Worm (Caenorhabditis elegans): ENCODE data around the gene eef-1B.1.

Gene eef-1B.1

ce11 chrIII:7953208-7953607 lies 20.0 kb downstream of the eef-1B.1 start, which contains the start of gene let-754:
Gene let-754 (minus strand): TSS chrIII:7953308.
- TF ChIP-seq fkh-2 (tag; optimal IDR thresholded peaks at IDR 0.05), result no peak
- no peak for TF ChIP-seq nhr-77 (tag; optimal IDR thresholded peaks at IDR 0.05)
- TF ChIP-seq hmg-11 (tag; optimal IDR thresholded peaks at IDR 0.05), result no peak

- TF ChIP-seq nfya-1 (tag; optimal IDR thresholded peaks at IDR 0.05; ENCODE audit: insufficient read depth) (peak; percentile 68), ama-1 (optimal IDR thresholded peaks at IDR 0.05) (no peak), elt-2 (tag; optimal IDR thresholded peaks at IDR 0.05) (no peak), fkh-2 (tag; optimal IDR thresholded peaks at IDR 0.05) (no peak), daf-12 (tag; optimal IDR thresholded peaks at IDR 0.05) (no peak), nhr-77 (tag; optimal IDR thresholded peaks at IDR 0.05) (no peak), ceh-16 (tag; optimal IDR thresholded peaks at IDR 0.05) (no peak), nhr-12 (tag; optimal IDR thresholded peaks at IDR 0.05) (no peak), lin-39 (tag; optimal IDR thresholded peaks at IDR 0.05) (no peak), hmg-11 (tag; optimal IDR thresholded peaks at IDR 0.05) (peak; percentile 19), nhr-25 (tag; optimal IDR thresholded peaks at IDR 0.05) (no peak), ZK546.5 (tag; optimal IDR thresholded peaks at IDR 0.05) (no peak), lin-15B (tag; optimal IDR thresholded peaks at IDR 0.05) (peak; percentile 70), sea-2 (GFP tag; optimal IDR thresholded peaks at IDR 0.05) (no peak), ztf-11 (tag; optimal IDR thresholded peaks at IDR 0.05) (no peak), skn-1 (tag; optimal IDR thresholded peaks at IDR 0.05) (no peak), nhr-237 (tag; optimal IDR thresholded peaks at IDR 0.05) (no peak), fos-1 (tag; optimal IDR thresholded peaks at IDR 0.05) (no peak), pha-4 (tag; optimal IDR thresholded peaks at IDR 0.05) (peak; percentile 32), egl-5 (tag; optimal IDR thresholded peaks at IDR 0.05) (peak; percentile 21), mdl-1 (tag; optimal IDR thresholded peaks at IDR 0.05) (no peak), nhr-28 (tag; optimal IDR thresholded peaks at IDR 0.05) (no peak), nhr-76 (tag; optimal IDR thresholded peaks at IDR 0.05) (no peak), nhr-23 (tag; optimal IDR thresholded peaks at IDR 0.05) (no peak), nhr-11 (tag; optimal IDR thresholded peaks at IDR 0.05) (no peak), egl-27 (tag; optimal IDR thresholded peaks at IDR 0.05) (no peak), tbx-2 (tag; optimal IDR thresholded peaks at IDR 0.05) (no peak), fkh-10 (GFP tag; optimal IDR thresholded peaks at IDR 0.05) (no peak), pqm-1 (tag; optimal IDR thresholded peaks at IDR 0.05) (no peak), elt-1 (tag; optimal IDR thresholded peaks at IDR 0.05) (no peak), aly-2 (tag; optimal IDR thresholded peaks at IDR 0.05) (no peak), unc-39 (tag; optimal IDR thresholded peaks at IDR 0.05) (no peak), unc-62 (GFP tag; optimal IDR thresholded peaks at IDR 0.05) (no peak)
Observed at ce11 chrIII:7952077-7952765, 21.0 kb downstream of the eef-1B.1 start, which contains the start of gene C29E4.15. Gene C29E4.15 (plus strand): TSS chrIII:7952623.

- TF ChIP-seq nhr-11 (tag; optimal IDR thresholded peaks at IDR 0.05) (no peak), ceh-9 (tag; optimal IDR thresholded peaks at IDR 0.05) (no peak), zag-1 (tag; optimal IDR thresholded peaks at IDR 0.05) (no peak), lin-39 (tag; optimal IDR thresholded peaks at IDR 0.05) (no peak), tbx-2 (tag; optimal IDR thresholded peaks at IDR 0.05) (peak; percentile 35), nhr-77 (tag; optimal IDR thresholded peaks at IDR 0.05) (no peak), nhr-28 (tag; optimal IDR thresholded peaks at IDR 0.05) (no peak), nhr-67 (tag; optimal IDR thresholded peaks at IDR 0.05) (no peak), nhr-43 (tag; optimal IDR thresholded peaks at IDR 0.05; ENCODE audit: poor library complexity, severe bottlenecking) (peak; percentile 91), sea-2 (GFP tag; optimal IDR thresholded peaks at IDR 0.05) (no peak), unc-62 (GFP tag; optimal IDR thresholded peaks at IDR 0.05) (no peak), ceh-82 (tag; optimal IDR thresholded peaks at IDR 0.05) (no peak), egl-27 (tag; optimal IDR thresholded peaks at IDR 0.05) (no peak), lsy-12 (tag; optimal IDR thresholded peaks at IDR 0.05) (no peak)
Observed at ce11 chrIII:7950447-7950846, 22.7 kb downstream of the eef-1B.1 start.

All from whole organism, L3 larva.